Worm (Caenorhabditis elegans): ENCODE data around the gene cnb-1.

ce11 chrV:11341913-11342312 is 33.6 kb upstream of the cnb-1 start, which contains the start of gene T02E9.5:
- no peak for TF ChIP-seq lim-6 (tag; optimal IDR thresholded peaks at IDR 0.05)
- no peak for TF ChIP-seq nhr-11 (tag; optimal IDR thresholded peaks at IDR 0.05)

Measured in whole organism, late embryonic.